Fruit fly (Drosophila melanogaster) whole organism, embryonic: ENCODE data around the gene CG15446.

Experiments
- ATbp ChIP-seq: fragments of 200-800 bp; sonication (Bioruptor generic); optimal IDR thresholded peaks from 2 replicates; lab custom pipeline; 2017; ENCODE audit warnings: missing biosample characterization, mild to moderate bottlenecking, missing genetic modification characterization, missing genetic modification reagents
- C15 ChIP-seq: fragments of 200-800 bp; sonication (Bioruptor generic); IDR thresholded peaks from 3 replicates; pipeline ENCODE4 v1.3.6; 2022; ENCODE audit warnings: missing biosample characterization, missing genetic modification characterization
- CG10267 ChIP-seq: fragments of 200-800 bp; sonication (Bioruptor generic); optimal IDR thresholded peaks from 2 replicates; lab custom pipeline; 2018; ENCODE audit warnings: missing biosample characterization, mild to moderate bottlenecking, missing genetic modification characterization, moderate library complexity
- CG11398 ChIP-seq: fragments of 200-800 bp; sonication (Bioruptor generic); optimal IDR thresholded peaks from 2 replicates; lab custom pipeline; 2016; ENCODE audit warnings: missing biosample characterization, missing genetic modification characterization
- CG11504 ChIP-seq: fragments of 200-800 bp; sonication (Bioruptor generic); optimal IDR thresholded peaks from 3 replicates; lab custom pipeline; 2019; ENCODE audit warnings: missing biosample characterization, mild to moderate bottlenecking, missing genetic modification characterization, moderate library complexity
- CG12104 ChIP-seq: fragments of 200-800 bp; sonication (Bioruptor generic); optimal IDR thresholded peaks from 3 replicates; lab custom pipeline; 2016; ENCODE audit warnings: missing biosample characterization, missing genetic modification characterization
- CG15073 ChIP-seq: fragments of 200-800 bp; sonication (Bioruptor generic); optimal IDR thresholded peaks from 2 replicates; lab custom pipeline; 2016; ENCODE audit warnings: missing biosample characterization, missing genetic modification characterization
- CG15514 ChIP-seq: fragments of 200-800 bp; sonication (Bioruptor generic); optimal IDR thresholded peaks from 3 replicates; lab custom pipeline; 2017; ENCODE audit warnings: missing biosample characterization, missing genetic modification characterization, mild to moderate bottlenecking, moderate library complexity, missing genetic modification reagents
- CG16863 ChIP-seq: fragments of 200-800 bp; sonication (Bioruptor generic); optimal IDR thresholded peaks from 3 replicates; lab custom pipeline; 2016; ENCODE audit warnings: missing biosample characterization, missing genetic modification characterization
- CG1792 ChIP-seq: fragments of 200-800 bp; sonication (Bioruptor generic); optimal IDR thresholded peaks from 2 replicates; lab custom pipeline; 2016; ENCODE audit warnings: missing biosample characterization, missing genetic modification characterization
- CG18262 ChIP-seq: fragments of 200-800 bp; optimal IDR thresholded peaks from 3 replicates; lab custom pipeline; 2019; ENCODE audit warnings: missing biosample characterization, mild to moderate bottlenecking, missing genetic modification characterization, moderate library complexity
- CG1832 ChIP-seq: fragments of 200-800 bp; sonication (Bioruptor generic); optimal IDR thresholded peaks from 2 replicates; lab custom pipeline; 2017; ENCODE audit warnings: missing biosample characterization, mild to moderate bottlenecking, missing genetic modification characterization, inconsistent platforms
- CG18476 ChIP-seq: fragments of 200-800 bp; sonication (Bioruptor generic); optimal IDR thresholded peaks from 2 replicates; lab custom pipeline; 2016; ENCODE audit warnings: missing biosample characterization, mild to moderate bottlenecking, missing genetic modification characterization
- CG32532 ChIP-seq: fragments of 200-800 bp; sonication (Bioruptor generic); IDR thresholded peaks from 2 replicates; pipeline ENCODE4 v1.3.6; 2022; ENCODE audit warnings: missing biosample characterization, missing genetic modification characterization
- CG32767 ChIP-seq: fragments of 200-800 bp; sonication (Bioruptor generic); IDR thresholded peaks from 2 replicates; pipeline ENCODE4 v1.3.6; 2022; ENCODE audit warnings: missing biosample characterization, missing genetic modification characterization
- CG34422 ChIP-seq: fragments of 200-800 bp; sonication (Bioruptor generic); IDR thresholded peaks from 3 replicates; pipeline ENCODE4 v1.3.6; 2022; ENCODE audit warnings: missing biosample characterization, missing genetic modification characterization
- CG3847 ChIP-seq: fragments of 200-800 bp; sonication (Bioruptor generic); IDR thresholded peaks from 2 replicates; pipeline ENCODE4 v1.3.6; 2022; ENCODE audit warnings: missing biosample characterization, missing genetic modification characterization
- CG4360 ChIP-seq: fragments of 200-800 bp; sonication (Bioruptor generic); IDR thresholded peaks from 2 replicates; pipeline ENCODE4 v1.3.6; 2022; ENCODE audit warnings: missing biosample characterization, missing genetic modification characterization
- CG6765 ChIP-seq: fragments of 200-800 bp; sonication (Bioruptor generic); optimal IDR thresholded peaks from 3 replicates; lab custom pipeline; 2017; ENCODE audit warnings: missing biosample characterization, mild to moderate bottlenecking, missing genetic modification characterization
- CG9797 ChIP-seq: fragments of 200-800 bp; sonication (Bioruptor generic); optimal IDR thresholded peaks from 3 replicates; lab custom pipeline; 2018; ENCODE audit warnings: missing biosample characterization, mild to moderate bottlenecking, missing genetic modification characterization
- Doc3 ChIP-seq: fragments of 200-800 bp; sonication (Bioruptor generic); IDR thresholded peaks from 3 replicates; pipeline ENCODE4 v1.3.6; 2022; ENCODE audit warnings: missing biosample characterization, missing genetic modification characterization; ENCODE audit not compliant: partially characterized antibody
- E2f1 ChIP-seq: fragments of 200-800 bp; sonication (Bioruptor generic); IDR thresholded peaks from 2 replicates; pipeline ENCODE4 v1.3.6; 2022; ENCODE audit warnings: missing biosample characterization, missing genetic modification characterization
- E2f2 ChIP-seq: fragments of 200-800 bp; sonication (Bioruptor generic); IDR thresholded peaks from 2 replicates; pipeline ENCODE4 v1.3.6; 2022; ENCODE audit warnings: missing biosample characterization, missing genetic modification characterization
- Elba2 ChIP-seq: fragments of 200-800 bp; sonication (Bioruptor generic); optimal IDR thresholded peaks from 3 replicates; lab custom pipeline; 2016; ENCODE audit warnings: missing biosample characterization, missing genetic modification characterization
- Ets65A ChIP-seq: fragments of 200-800 bp; sonication (Bioruptor generic); peaks from one replicate; lab custom pipeline; 2016; ENCODE audit warnings: missing biosample characterization, missing genetic modification characterization
- HLH4C ChIP-seq: fragments of 200-800 bp; sonication (Bioruptor generic); IDR thresholded peaks from 3 replicates; pipeline ENCODE4 v1.3.6; 2022; ENCODE audit warnings: missing biosample characterization, missing genetic modification characterization; ENCODE audit not compliant: partially characterized antibody
- Med ChIP-seq: fragments of 200-800 bp; sonication (Bioruptor generic); peaks from one replicate; lab custom pipeline; 2016; ENCODE audit warnings: missing biosample characterization, missing genetic modification characterization, mild to moderate bottlenecking, inconsistent platforms, moderate library complexity
- NC2β ChIP-seq: fragments of 200-800 bp; sonication (Bioruptor generic); optimal IDR thresholded peaks from 2 replicates; lab custom pipeline; 2016; ENCODE audit warnings: missing biosample characterization, missing genetic modification characterization
- Oli ChIP-seq: fragments of 200-800 bp; sonication (Bioruptor generic); optimal IDR thresholded peaks from 2 replicates; lab custom pipeline; 2018; ENCODE audit warnings: missing biosample characterization, mild to moderate bottlenecking, missing genetic modification characterization, moderate library complexity
- Opbp ChIP-seq: fragments of 200-800 bp; sonication (Bioruptor generic); IDR thresholded peaks from 3 replicates; pipeline ENCODE4 v1.3.6; 2022; ENCODE audit warnings: missing biosample characterization, missing genetic modification characterization; ENCODE audit not compliant: partially characterized antibody
- Six4 ChIP-seq: fragments of 200-800 bp; sonication (Bioruptor generic); optimal IDR thresholded peaks from 2 replicates; lab custom pipeline; 2016; ENCODE audit warnings: missing biosample characterization, missing genetic modification characterization
- Xbp1 ChIP-seq: fragments of 200-800 bp; sonication (Bioruptor generic); optimal IDR thresholded peaks from 3 replicates; lab custom pipeline; 2016; ENCODE audit warnings: missing biosample characterization, mild to moderate bottlenecking, missing genetic modification characterization
- Xrp1 ChIP-seq: fragments of 200-800 bp; sonication (Bioruptor generic); IDR thresholded peaks from 2 replicates; pipeline ENCODE4 v1.3.6; 2022; ENCODE audit warnings: missing biosample characterization, missing genetic modification characterization
- bab2 ChIP-seq: fragments of 200-800 bp; sonication (Bioruptor generic); optimal IDR thresholded peaks from 2 replicates; lab custom pipeline; 2016; ENCODE audit warnings: missing biosample characterization, missing genetic modification characterization
- chm ChIP-seq: fragments of 200-800 bp; sonication (Bioruptor generic); IDR thresholded peaks from 2 replicates; pipeline ENCODE4 v1.3.6; 2022; ENCODE audit warnings: missing biosample characterization, missing genetic modification characterization
- dmrt99B ChIP-seq: fragments of 200-800 bp; sonication (Bioruptor generic); optimal IDR thresholded peaks from 2 replicates; lab custom pipeline; 2018; ENCODE audit warnings: missing biosample characterization, mild to moderate bottlenecking, missing genetic modification characterization, moderate library complexity
- dpn ChIP-seq, 2 experiments: fragments of 200-800 bp; sonication (Bioruptor generic); optimal IDR thresholded peaks; 3 replicates each; lab custom pipeline; 2016; ENCODE audit warnings: missing biosample characterization in 2 of 2, missing genetic modification characterization in 2 of 2
- ftz-f1 ChIP-seq: fragments of 200-800 bp; sonication (Bioruptor generic); optimal IDR thresholded peaks from 2 replicates; lab custom pipeline; 2016; ENCODE audit warnings: missing biosample characterization, missing genetic modification characterization
- lab ChIP-seq: fragments of 200-800 bp; sonication (Bioruptor generic); optimal IDR thresholded peaks from 3 replicates; lab custom pipeline; 2017; ENCODE audit warnings: missing biosample characterization, missing genetic modification characterization, mild to moderate bottlenecking, moderate library complexity, missing genetic modification reagents
- lbe ChIP-seq: fragments of 200-800 bp; sonication (Bioruptor generic); optimal IDR thresholded peaks from 2 replicates; lab custom pipeline; 2016; ENCODE audit warnings: missing biosample characterization, mild to moderate bottlenecking, missing genetic modification characterization
- lov ChIP-seq, 2 experiments: fragments of 200-800 bp in 1 of 2; fragments of >200 bp in 1 of 2; sonication (Bioruptor generic) in 1 of 2; IDR thresholded peaks in 1 of 2; optimal IDR thresholded peaks in 1 of 2; 2 replicates in 1 of 2; 3 replicates in 1 of 2; pipeline versions ENCODE4 v1.3.6 to Lab custom; 2017 to 2022; ENCODE audit warnings: missing biosample characterization in 1 of 2, missing genetic modification characterization in 1 of 2
- mld ChIP-seq: fragments of 200-800 bp; sonication (Bioruptor generic); IDR thresholded peaks from 3 replicates; pipeline ENCODE4 v1.3.6; 2022; ENCODE audit warnings: missing biosample characterization, missing genetic modification characterization; ENCODE audit not compliant: partially characterized antibody
- pan ChIP-seq, 4 experiments: fragments of >200 bp in 3 of 4; fragments of 200-800 bp in 1 of 4; sonication (Bioruptor generic) in 1 of 4; optimal IDR thresholded peaks in 3 of 4; IDR thresholded peaks in 1 of 4; 2 replicates each; pipeline versions ENCODE4 v1.3.6 to Lab custom; 2017 to 2022; ENCODE audit warnings: missing biosample characterization in 2 of 4, missing genetic modification characterization in 2 of 4, mixed read lengths in 1 of 4
- phol ChIP-seq: fragments of 200-800 bp; sonication (Bioruptor generic); optimal IDR thresholded peaks from 3 replicates; lab custom pipeline; 2018; ENCODE audit warnings: missing biosample characterization, mild to moderate bottlenecking, missing genetic modification characterization, moderate library complexity
- pnt ChIP-seq: fragments of 200-800 bp; sonication (Bioruptor generic); optimal IDR thresholded peaks from 3 replicates; lab custom pipeline; 2016; ENCODE audit warnings: missing biosample characterization, missing genetic modification characterization
- seq ChIP-seq: fragments of 200-800 bp; sonication (Bioruptor generic); IDR thresholded peaks from 2 replicates; pipeline ENCODE4 v1.3.6; 2022; ENCODE audit warnings: missing biosample characterization, missing genetic modification characterization
- yki ChIP-seq: fragments of >200 bp; optimal IDR thresholded peaks from 3 replicates; lab custom pipeline; 2018
- zf30C ChIP-seq: fragments of 200-800 bp; sonication (Bioruptor generic); optimal IDR thresholded peaks from 3 replicates; lab custom pipeline; 2018; ENCODE audit warnings: missing biosample characterization, mild to moderate bottlenecking, missing genetic modification characterization

Gene CG15446

dm6 chrX:21072953-21073352 lies 29.1 kb downstream of the CG15446 start (continued):
- TF ChIP-seq CG11398 (GFP tag; lab: Kevin White, UChicago) = no peak
- TF ChIP-seq ftz-f1 (GFP tag; lab: Kevin White, UChicago) = no peak
- TF ChIP-seq NC2β (GFP tag; lab: Kevin White, UChicago) = no peak
- no peak for TF ChIP-seq CG6765
- TF ChIP-seq Med (GFP tag; lab: Kevin White, UChicago) = peak; percentile 68
- peak in 1 of 2 experiments; percentile 23 for TF ChIP-seq dpn (GFP tag; optimal IDR thresholded peaks at IDR 0.05; lab: Kevin White, UChicago)
- no peak for TF ChIP-seq CG34422
- TF ChIP-seq Elba2 (GFP tag; lab: Kevin White, UChicago) = no peak
- no peak for TF ChIP-seq CG32532 (GFP tag; lab: Robert Waterston, UW)
- no peak for TF ChIP-seq chm (GFP tag; lab: Robert Waterston, UW)
- TF ChIP-seq Doc3 (GFP tag; lab: Robert Waterston, UW) = no peak
- no peak for TF ChIP-seq Opbp (GFP tag; lab: Robert Waterston, UW)
- TF ChIP-seq CG1832 = no peak
- peak; percentile 10 for TF ChIP-seq CG18262
- TF ChIP-seq lbe (GFP tag; lab: Kevin White, UChicago) = peak; percentile 72
- TF ChIP-seq lab (GFP tag; lab: Kevin White, UChicago) = peak; percentile 20
- TF ChIP-seq CG15514 (GFP tag; lab: Kevin White, UChicago) = no peak
- TF ChIP-seq mld = no peak
- peak; percentile 18 for TF ChIP-seq Oli (tag; lab: Kevin White, UChicago)
- TF ChIP-seq CG15073 = no peak
- TF ChIP-seq CG4360 (GFP tag; lab: Robert Waterston, UW) = no peak
- TF ChIP-seq lov (optimal IDR thresholded peaks at IDR 0.05; lab: Kevin White, UChicago) = no peak
- TF ChIP-seq lov (GFP tag; IDR thresholded peaks at IDR 0.05; lab: Robert Waterston, UW) = no peak
- TF ChIP-seq CG9797 (GFP tag; lab: Kevin White, UChicago) = no peak
- TF ChIP-seq ATbp (GFP tag; lab: Kevin White, UChicago) = no peak
- TF ChIP-seq CG32767 (GFP tag; lab: Robert Waterston, UW) = no peak
- TF ChIP-seq E2f2 (GFP tag; lab: Robert Waterston, UW) = no peak
- TF ChIP-seq E2f1 (GFP tag; lab: Robert Waterston, UW) = no peak
- no peak for TF ChIP-seq yki (lab: Kevin White, UChicago)
- no peak for TF ChIP-seq CG3847 (GFP tag; lab: Robert Waterston, UW)
- peak; percentile 39; the same call in 1 of the 2 replicates for TF ChIP-seq Xrp1
- TF ChIP-seq pan (optimal IDR thresholded peaks at IDR 0.05; lab: Kevin White, UChicago) = no peak
- TF ChIP-seq pan (GFP tag; optimal IDR thresholded peaks at IDR 0.05 in 1 of 2, IDR thresholded peaks at IDR 0.05 in 1 of 2) = no peak
- TF ChIP-seq CG10267 (tag; lab: Kevin White, UChicago) = peak; percentile 14
- TF ChIP-seq Six4 = no peak
- TF ChIP-seq bab2 (GFP tag; lab: Kevin White, UChicago) = no peak
- TF ChIP-seq CG11504 (tag; lab: Kevin White, UChicago) = peak; percentile 37
- no peak for TF ChIP-seq HLH4C (GFP tag; lab: Robert Waterston, UW)
- no peak for TF ChIP-seq CG18476 (GFP tag; lab: Kevin White, UChicago)
- no peak for TF ChIP-seq CG12104 (GFP tag; lab: Kevin White, UChicago)
- no peak for TF ChIP-seq CG16863 (GFP tag; lab: Kevin White, UChicago)
- TF ChIP-seq phol = peak; percentile 29
- TF ChIP-seq seq = no peak
- TF ChIP-seq pnt = no peak
- peak; percentile 67 for TF ChIP-seq Ets65A (GFP tag; lab: Kevin White, UChicago)
- TF ChIP-seq C15 = no peak
- peak; percentile 17 for TF ChIP-seq zf30C (GFP tag; lab: Kevin White, UChicago)
- no peak for TF ChIP-seq CG1792 (GFP tag; lab: Kevin White, UChicago)
- peak; percentile 35 for TF ChIP-seq dmrt99B (tag; lab: Kevin White, UChicago)
- peak; percentile 14 for TF ChIP-seq Xbp1 (GFP tag; lab: Kevin White, UChicago)
